Worm (Caenorhabditis elegans) whole organism, L2 larva: ENCODE results near the gene T14B4.8.

ENCODE experiments used
- C34F6.9 ChIP-seq: fragments of 150-350 bp; optimal IDR thresholded peaks from 2 replicates; lab custom pipeline; 2014; ENCODE audit warnings: missing biosample characterization, missing genetic modification characterization
- F13H6.1 ChIP-seq: sonication (generic microtip); optimal IDR thresholded peaks from 2 replicates; lab custom pipeline; 2016; ENCODE audit warnings: missing genetic modification characterization, missing compliant biosample characterization
- R02D3.7 ChIP-seq: fragments of 150-350 bp; optimal IDR thresholded peaks from 2 replicates; lab custom pipeline; 2014; ENCODE audit warnings: missing biosample characterization, missing genetic modification characterization
- Y55F3AM.14 ChIP-seq: fragments of 200-800 bp; sonication (Bioruptor generic); optimal IDR thresholded peaks from 2 replicates; lab custom pipeline; 2018; ENCODE audit warnings: mild to moderate bottlenecking, missing genetic modification characterization, missing compliant biosample characterization
- ZK546.5 ChIP-seq: sonication (generic microtip); optimal IDR thresholded peaks from 2 replicates; lab custom pipeline; 2017; ENCODE audit warnings: missing biosample characterization, missing genetic modification characterization
- alr-1 ChIP-seq: fragments of 150-350 bp; optimal IDR thresholded peaks from 2 replicates; lab custom pipeline; 2014; ENCODE audit warnings: missing biosample characterization, missing genetic modification characterization
- aly-2 ChIP-seq: fragments of 150-350 bp; optimal IDR thresholded peaks from 2 replicates; lab custom pipeline; 2014; ENCODE audit warnings: missing biosample characterization, missing genetic modification characterization
- ama-1 ChIP-seq: fragments of 150-350 bp; optimal IDR thresholded peaks from 2 replicates; lab custom pipeline; 2018; ENCODE audit warnings: inconsistent platforms
- blmp-1 ChIP-seq: sonication (generic microtip); optimal IDR thresholded peaks from 2 replicates; lab custom pipeline; 2017; ENCODE audit warnings: missing genetic modification characterization, mild to moderate bottlenecking, missing compliant biosample characterization, antibody characterized with exemption, moderate library complexity; ENCODE audit not compliant: insufficient read depth
- ceh-16 ChIP-seq: fragments of 150-350 bp; optimal IDR thresholded peaks from 2 replicates; lab custom pipeline; 2014; ENCODE audit warnings: missing biosample characterization, missing genetic modification characterization
- ceh-82 ChIP-seq: fragments of 150-350 bp; optimal IDR thresholded peaks from 2 replicates; lab custom pipeline; 2014; ENCODE audit warnings: missing biosample characterization, missing genetic modification characterization
- crh-2 ChIP-seq: sonication (generic microtip); optimal IDR thresholded peaks from 2 replicates; lab custom pipeline; 2017; ENCODE audit warnings: missing biosample characterization, missing genetic modification characterization
- dmd-4 ChIP-seq: sonication (generic microtip); optimal IDR thresholded peaks from 2 replicates; lab custom pipeline; 2017; ENCODE audit warnings: missing biosample characterization, missing genetic modification characterization
- elt-1 ChIP-seq: fragments of 150-350 bp; optimal IDR thresholded peaks from 2 replicates; lab custom pipeline; 2014; ENCODE audit warnings: missing biosample characterization, missing genetic modification characterization
- elt-3 ChIP-seq: sonication (generic microtip); optimal IDR thresholded peaks from 2 replicates; lab custom pipeline; 2017; ENCODE audit warnings: missing biosample characterization, missing genetic modification characterization
- fos-1 ChIP-seq: fragments of 150-350 bp; optimal IDR thresholded peaks from 2 replicates; lab custom pipeline; 2014; ENCODE audit warnings: missing biosample characterization, missing genetic modification characterization
- gmeb-1 ChIP-seq: fragments of 150-350 bp; optimal IDR thresholded peaks from 2 replicates; lab custom pipeline; 2014; ENCODE audit warnings: missing biosample characterization, missing genetic modification characterization
- lin-11 ChIP-seq: fragments of 150-350 bp; sonication (generic microtip); optimal IDR thresholded peaks from 2 replicates; lab custom pipeline; 2014; ENCODE audit warnings: missing biosample characterization, missing genetic modification characterization, inconsistent platforms, mixed read lengths
- lin-13 ChIP-seq: fragments of 150-350 bp; optimal IDR thresholded peaks from 2 replicates; lab custom pipeline; 2014; ENCODE audit warnings: missing biosample characterization, missing genetic modification reagents, missing genetic modification characterization
- lin-39 ChIP-seq: fragments of 150-350 bp; optimal IDR thresholded peaks from 2 replicates; lab custom pipeline; 2014; ENCODE audit warnings: missing biosample characterization, missing genetic modification reagents, missing genetic modification characterization
- lsy-2 ChIP-seq, 2 experiments: fragments of 150-350 bp in 1 of 2; sonication (generic microtip) in 1 of 2; optimal IDR thresholded peaks; 2 replicates each; lab custom pipeline; 2014 to 2017; ENCODE audit warnings: missing biosample characterization in 2 of 2, missing genetic modification characterization in 2 of 2
- mab-5 ChIP-seq: fragments of 150-350 bp; optimal IDR thresholded peaks from 2 replicates; lab custom pipeline; 2014; ENCODE audit warnings: missing biosample characterization, missing genetic modification characterization
- mbf-1 ChIP-seq: sonication (generic microtip); optimal IDR thresholded peaks from 2 replicates; lab custom pipeline; 2017; ENCODE audit warnings: missing biosample characterization, missing genetic modification characterization
- mdl-1 ChIP-seq, 2 experiments: fragments of 150-350 bp in 1 of 2; sonication (generic microtip) in 1 of 2; optimal IDR thresholded peaks; 2 replicates each; lab custom pipeline; 2017; ENCODE audit warnings: missing biosample characterization in 2 of 2, missing genetic modification characterization in 2 of 2
- nhr-11 ChIP-seq: fragments of 150-350 bp; optimal IDR thresholded peaks from 2 replicates; lab custom pipeline; 2014; ENCODE audit warnings: missing biosample characterization, missing genetic modification characterization
- nhr-12 ChIP-seq: fragments of 150-350 bp; optimal IDR thresholded peaks from 2 replicates; lab custom pipeline; 2014; ENCODE audit warnings: missing biosample characterization, missing genetic modification characterization
- nhr-129 ChIP-seq: fragments of 150-350 bp; optimal IDR thresholded peaks from 2 replicates; lab custom pipeline; 2014; ENCODE audit warnings: missing biosample characterization, missing genetic modification characterization
- nhr-21 ChIP-seq: fragments of 150-350 bp; optimal IDR thresholded peaks from 2 replicates; lab custom pipeline; 2014; ENCODE audit warnings: missing biosample characterization, missing genetic modification characterization
- nhr-23 ChIP-seq: fragments of 150-350 bp; optimal IDR thresholded peaks from 2 replicates; lab custom pipeline; 2014; ENCODE audit warnings: missing biosample characterization, missing genetic modification reagents, missing genetic modification characterization
- nhr-237 ChIP-seq: fragments of 150-350 bp; optimal IDR thresholded peaks from 2 replicates; lab custom pipeline; 2014; ENCODE audit warnings: missing biosample characterization, missing genetic modification characterization
- nhr-25 ChIP-seq: fragments of 150-350 bp; sonication (generic microtip); optimal IDR thresholded peaks from 3 replicates; lab custom pipeline; 2014; ENCODE audit warnings: missing biosample characterization, missing genetic modification characterization
- nhr-6 ChIP-seq: fragments of 150-350 bp; optimal IDR thresholded peaks from 2 replicates; lab custom pipeline; 2014; ENCODE audit warnings: missing biosample characterization, missing genetic modification characterization
- nhr-77 ChIP-seq: fragments of 150-350 bp; optimal IDR thresholded peaks from 2 replicates; lab custom pipeline; 2014; ENCODE audit warnings: missing biosample characterization, missing genetic modification characterization
- peb-1 ChIP-seq: fragments of 150-350 bp; optimal IDR thresholded peaks from 2 replicates; lab custom pipeline; 2014; ENCODE audit warnings: missing biosample characterization, missing genetic modification characterization
- sem-4 ChIP-seq: fragments of 150-350 bp; optimal IDR thresholded peaks from 2 replicates; lab custom pipeline; 2014; ENCODE audit warnings: missing biosample characterization, missing genetic modification reagents, missing genetic modification characterization
- skn-1 ChIP-seq: sonication (generic microtip); optimal IDR thresholded peaks from 2 replicates; lab custom pipeline; 2017; ENCODE audit warnings: missing biosample characterization, missing genetic modification characterization
- sma-3 ChIP-seq: sonication (generic microtip); optimal IDR thresholded peaks from 2 replicates; lab custom pipeline; 2016; ENCODE audit warnings: missing genetic modification reagents, missing genetic modification characterization, missing compliant biosample characterization
- sma-9 ChIP-seq, 2 experiments: fragments of 150-350 bp in 1 of 2; sonication (generic microtip) in 1 of 2; optimal IDR thresholded peaks; 2 replicates each; lab custom pipeline; 2014 to 2016; ENCODE audit warnings: missing genetic modification characterization in 2 of 2, mild to moderate bottlenecking in 1 of 2, missing biosample characterization in 1 of 2, missing compliant biosample characterization in 1 of 2, missing genetic modification reagents in 1 of 2, moderate library complexity in 1 of 2
- snpc-4 ChIP-seq: fragments of 150-350 bp; optimal IDR thresholded peaks from 2 replicates; lab custom pipeline; 2014; ENCODE audit warnings: missing biosample characterization, missing genetic modification characterization
- unc-39 ChIP-seq: fragments of 150-350 bp; optimal IDR thresholded peaks from 2 replicates; lab custom pipeline; 2014; ENCODE audit warnings: missing biosample characterization, missing genetic modification characterization
- unc-55 ChIP-seq: fragments of 150-350 bp; sonication (generic microtip); optimal IDR thresholded peaks from 3 replicates; lab custom pipeline; 2014; ENCODE audit warnings: missing biosample characterization, missing genetic modification reagents, missing genetic modification characterization
- unc-62 ChIP-seq: fragments of 150-350 bp; optimal IDR thresholded peaks from 2 replicates; lab custom pipeline; 2014; ENCODE audit warnings: missing biosample characterization, missing genetic modification reagents, missing genetic modification characterization
- zag-1 ChIP-seq: fragments of 150-350 bp; optimal IDR thresholded peaks from 2 replicates; lab custom pipeline; 2014; ENCODE audit warnings: missing biosample characterization, missing genetic modification characterization
- ztf-1 ChIP-seq: fragments of 200-800 bp; sonication (Bioruptor generic); conservative IDR thresholded peaks from 2 replicates; pipeline ENCODE4 v1.3.6; 2022; ENCODE audit warnings: missing genetic modification characterization, missing compliant biosample characterization
- ztf-4 ChIP-seq: fragments of 150-350 bp; optimal IDR thresholded peaks from 2 replicates; lab custom pipeline; 2014; ENCODE audit warnings: missing biosample characterization, missing genetic modification characterization

The T14B4.8 gene

ce11 chrII:6729331-6729730 is at the start of gene T14B4.8:
Gene T14B4.8, minus strand, starts transcription at chrII:6729390.
- no peak for TF ChIP-seq ceh-82 (tag; lab: Kevin White, UChicago)
- no peak for TF ChIP-seq nhr-77 (tag; lab: Kevin White, UChicago)
- TF ChIP-seq nhr-25 (tag; lab: Kevin White, UChicago): no peak
- TF ChIP-seq zag-1 (tag; lab: Kevin White, UChicago): peak; percentile 23
- TF ChIP-seq mdl-1 (tag; optimal IDR thresholded peaks at IDR 0.05; lab: Kevin White, UChicago): no peak
- TF ChIP-seq nhr-129 (tag; lab: Kevin White, UChicago): peak; percentile 18
- TF ChIP-seq unc-55 (GFP tag; lab: Kevin White, UChicago): peak; percentile 51
- TF ChIP-seq R02D3.7 (tag; lab: Kevin White, UChicago): no peak
- peak; percentile 45 for TF ChIP-seq C34F6.9 (tag; lab: Kevin White, UChicago)
- TF ChIP-seq Y55F3AM.14 (GFP tag; lab: Kevin White, UChicago): no peak
- TF ChIP-seq aly-2 (tag; lab: Kevin White, UChicago): no peak
- peak; percentile 4 for TF ChIP-seq snpc-4
- peak in 1 of 2 experiments; percentile 8 for TF ChIP-seq lsy-2 (tag; optimal IDR thresholded peaks at IDR 0.05; lab: Kevin White, UChicago)
- TF ChIP-seq, all 48 proteins: peak for 6

DNA sequence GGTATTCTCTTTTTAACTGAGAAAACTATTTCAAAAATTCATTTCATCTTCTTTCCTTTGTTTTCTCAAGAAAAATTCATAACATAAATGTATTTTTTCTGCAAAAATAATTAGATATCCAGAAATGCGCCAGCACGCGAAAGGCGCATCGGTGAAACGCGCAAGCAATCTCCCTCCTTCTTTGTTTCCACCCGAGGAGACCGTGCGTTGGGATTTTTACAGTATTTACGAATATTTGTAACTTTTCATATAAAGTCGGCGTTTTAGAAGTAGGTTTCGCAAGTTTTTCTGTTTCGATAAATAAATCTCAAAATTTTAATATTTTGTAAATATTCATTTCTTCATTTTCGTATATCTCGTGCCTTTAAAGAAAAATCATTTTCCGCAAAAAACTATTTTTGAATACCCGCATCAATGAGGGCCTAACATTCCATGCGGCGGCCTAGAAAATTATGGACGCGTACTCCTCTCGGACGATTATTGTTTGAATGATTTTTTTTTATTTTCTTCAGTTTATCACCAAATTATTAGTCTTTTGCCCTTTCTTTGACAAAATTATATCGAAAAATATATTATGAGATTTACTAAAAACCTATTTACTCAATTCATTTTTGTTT is 47.3 kb upstream of the T14B4.8 start, which contains the start of gene ssup-72:
Gene ssup-72, plus strand, starts transcription at position 181 of the 617 bp plus-strand sequence.
- TF ChIP-seq nhr-77 (tag; lab: Kevin White, UChicago): no peak
- TF ChIP-seq blmp-1 (tag; lab: Kevin White, UChicago): no peak
- TF ChIP-seq lin-11 (tag; lab: Kevin White, UChicago): no peak
- no peak for TF ChIP-seq elt-1 (tag; lab: Kevin White, UChicago)
- TF ChIP-seq ceh-82 (tag; lab: Kevin White, UChicago): no peak
- TF ChIP-seq lin-13 (GFP tag; lab: Kevin White, UChicago): peak; percentile 57
- peak; percentile 73 for TF ChIP-seq F13H6.1 (tag; lab: Kevin White, UChicago)
- no peak for TF ChIP-seq nhr-12 (tag; lab: Kevin White, UChicago)
- no peak for TF ChIP-seq alr-1 (tag; lab: Kevin White, UChicago)
- TF ChIP-seq unc-39 (tag; lab: Kevin White, UChicago): no peak
- TF ChIP-seq C34F6.9 (tag; lab: Kevin White, UChicago): peak; percentile 75
- TF ChIP-seq R02D3.7 (tag; lab: Kevin White, UChicago): no peak
- no peak for TF ChIP-seq elt-3 (tag; lab: Kevin White, UChicago)
- TF ChIP-seq ceh-16 (tag; lab: Kevin White, UChicago): no peak
- TF ChIP-seq lin-39 (tag; lab: Kevin White, UChicago): no peak
- no peak for TF ChIP-seq mbf-1 (tag; lab: Kevin White, UChicago)
- peak; percentile 77 for TF ChIP-seq sma-3
- peak; percentile 84 for TF ChIP-seq gmeb-1 (tag; lab: Kevin White, UChicago)
- TF ChIP-seq ztf-4 (tag; lab: Kevin White, UChicago): peak; percentile 7
- TF ChIP-seq crh-2: peak; percentile 58
- TF ChIP-seq ZK546.5 (tag; lab: Kevin White, UChicago): no peak
- peak; percentile 75 for TF ChIP-seq sma-9 (GFP tag; optimal IDR thresholded peaks at IDR 0.05; lab: Kevin White, UChicago)
- no peak for TF ChIP-seq sma-9 (tag; optimal IDR thresholded peaks at IDR 0.05; lab: Kevin White, UChicago)
- TF ChIP-seq nhr-25 (tag; lab: Kevin White, UChicago): no peak
- peak; percentile 17 for TF ChIP-seq nhr-6 (tag; lab: Kevin White, UChicago)
- TF ChIP-seq peb-1 (tag; lab: Kevin White, UChicago): no peak
- no peak for TF ChIP-seq dmd-4 (tag; lab: Kevin White, UChicago)
- no peak for TF ChIP-seq nhr-23 (tag; lab: Kevin White, UChicago)
- no peak for TF ChIP-seq ztf-1 (GFP tag; lab: Robert Waterston, UW)
- no peak for TF ChIP-seq skn-1
- TF ChIP-seq nhr-21 (tag; lab: Kevin White, UChicago): peak; percentile 56
- TF ChIP-seq fos-1 (tag; lab: Kevin White, UChicago): peak; percentile 26
- TF ChIP-seq mdl-1 (tag; optimal IDR thresholded peaks at IDR 0.05; lab: Kevin White, UChicago): no peak
- no peak for TF ChIP-seq mab-5 (tag; lab: Kevin White, UChicago)
- peak; percentile 37 for TF ChIP-seq nhr-129 (tag; lab: Kevin White, UChicago)
- TF ChIP-seq nhr-237: no peak
- no peak for TF ChIP-seq sem-4 (tag; lab: Kevin White, UChicago)
- no peak for TF ChIP-seq unc-62 (GFP tag; lab: Kevin White, UChicago)
- no peak for TF ChIP-seq nhr-11 (tag; lab: Kevin White, UChicago)
- no peak for TF ChIP-seq ama-1 (lab: Kevin White, UChicago)
- TF ChIP-seq lsy-2 (tag; optimal IDR thresholded peaks at IDR 0.05; lab: Kevin White, UChicago): peak in 1 of 2 experiments; percentile 85
- TF ChIP-seq unc-55 (GFP tag; lab: Kevin White, UChicago): peak; percentile 73
